Worm (Caenorhabditis elegans): Measurements from ENCODE around the gene snf-11.
A peak's percentile ranks its signal among the peaks of the same experiment; 100 is the strongest.

snf-11 gene

ce11 chrV:11271051-11271450, 37.2 kb downstream of the snf-11 start, which contains the start of gene clec-222:
Gene clec-222, plus strand, starts transcription at chrV:11271351.
- no peak for TF ChIP-seq madf-2 (tag; optimal IDR thresholded peaks at IDR 0.05)
- TF ChIP-seq F13H6.1 (tag; optimal IDR thresholded peaks at IDR 0.05): no peak
- TF ChIP-seq pha-2 (tag; optimal IDR thresholded peaks at IDR 0.05): no peak
- no peak for TF ChIP-seq ceh-34 (tag; optimal IDR thresholded peaks at IDR 0.05)

- TF ChIP-seq pros-1 (tag; optimal IDR thresholded peaks at IDR 0.05) (no peak), unc-86 (tag; optimal IDR thresholded peaks at IDR 0.05) (no peak), unc-55 (GFP tag; optimal IDR thresholded peaks at IDR 0.05) (no peak), ceh-34 (tag; optimal IDR thresholded peaks at IDR 0.05) (no peak), elt-2 (tag; optimal IDR thresholded peaks at IDR 0.05) (no peak), ref-2 (tag; optimal IDR thresholded peaks at IDR 0.05) (no peak), unc-42 (tag; optimal IDR thresholded peaks at IDR 0.05) (no peak), pha-2 (tag; optimal IDR thresholded peaks at IDR 0.05) (no peak)
Observed at ce11 chrV:11268791-11269190, 39.5 kb downstream of the snf-11 start, which contains the start of gene str-115. Gene str-115, plus strand, starts transcription at chrV:11269091.

ce11 chrV:11266681-11267080, 41.6 kb downstream of the snf-11 start, which contains the start of gene str-116:
Gene str-116, plus strand, starts transcription at chrV:11266981.
- TF ChIP-seq ceh-34 (tag; optimal IDR thresholded peaks at IDR 0.05): no peak
- TF ChIP-seq fax-1 (tag; optimal IDR thresholded peaks at IDR 0.05): no peak
- TF ChIP-seq ceh-19 (GFP tag; optimal IDR thresholded peaks at IDR 0.05): no peak
- TF ChIP-seq ttx-3 (tag; optimal IDR thresholded peaks at IDR 0.05): no peak
- TF ChIP-seq ets-4 (tag; optimal IDR thresholded peaks at IDR 0.05): no peak
- no peak for TF ChIP-seq unc-3 (GFP tag; conservative IDR thresholded peaks at IDR 0.05)
- TF ChIP-seq unc-3 (tag; optimal IDR thresholded peaks at IDR 0.05): no peak
- TF ChIP-seq unc-42 (tag; optimal IDR thresholded peaks at IDR 0.05): no peak
- no peak for TF ChIP-seq C08G9.2 (tag; optimal IDR thresholded peaks at IDR 0.05)
- no peak for TF ChIP-seq ceh-24 (tag; optimal IDR thresholded peaks at IDR 0.05)
- no peak for TF ChIP-seq eyg-1 (tag; optimal IDR thresholded peaks at IDR 0.05)
- no peak for TF ChIP-seq dmd-4 (tag; optimal IDR thresholded peaks at IDR 0.05; ENCODE audit: borderline replicate concordance)
- TF ChIP-seq ceh-30 (tag; optimal IDR thresholded peaks at IDR 0.05): no peak
- TF ChIP-seq nfya-1 (tag; optimal IDR thresholded peaks at IDR 0.05): no peak
- no peak for TF ChIP-seq pha-2 (tag; optimal IDR thresholded peaks at IDR 0.05)

ce11 chrV:11265482-11265881, 42.8 kb downstream of the snf-11 start, which contains the start of gene cln-3.1:
Gene cln-3.1, minus strand, starts transcription at chrV:11265652.
- TF ChIP-seq F13H6.1 (tag; optimal IDR thresholded peaks at IDR 0.05): no peak
- no peak for TF ChIP-seq pros-1 (tag; optimal IDR thresholded peaks at IDR 0.05)
- TF ChIP-seq elt-2 (tag; optimal IDR thresholded peaks at IDR 0.05): peak; percentile 78
- TF ChIP-seq unc-55 (GFP tag; optimal IDR thresholded peaks at IDR 0.05): no peak
- TF ChIP-seq unc-42 (tag; optimal IDR thresholded peaks at IDR 0.05): no peak
- no peak for TF ChIP-seq K02D7.2 (tag; optimal IDR thresholded peaks at IDR 0.05)
- no peak for TF ChIP-seq ceh-34 (tag; optimal IDR thresholded peaks at IDR 0.05)

- TF ChIP-seq ceh-31 (tag; optimal IDR thresholded peaks at IDR 0.05) (no peak), ceh-2 (tag; optimal IDR thresholded peaks at IDR 0.05) (no peak), ref-2 (tag; optimal IDR thresholded peaks at IDR 0.05) (no peak), unc-86 (tag; optimal IDR thresholded peaks at IDR 0.05) (no peak), eyg-1 (tag; optimal IDR thresholded peaks at IDR 0.05) (no peak), ama-1 (optimal IDR thresholded peaks at IDR 0.05) (no peak), rnt-1 (tag; optimal IDR thresholded peaks at IDR 0.05) (no peak), sdc-2 (tag; optimal IDR thresholded peaks at IDR 0.05) (no peak), F13H6.1 (tag; optimal IDR thresholded peaks at IDR 0.05) (no peak), ets-4 (tag; optimal IDR thresholded peaks at IDR 0.05) (no peak), ceh-9 (tag; optimal IDR thresholded peaks at IDR 0.05) (no peak), ceh-45 (GFP tag; IDR thresholded peaks at IDR 0.05) (no peak), che-1 (tag; optimal IDR thresholded peaks at IDR 0.05) (no peak), pag-3 (tag; optimal IDR thresholded peaks at IDR 0.05; ENCODE audit: borderline replicate concordance) (no peak), ceh-48 (tag; optimal IDR thresholded peaks at IDR 0.05) (no peak), Y22D7AL.16 (tag; optimal IDR thresholded peaks at IDR 0.05) (no peak), lin-11 (tag; optimal IDR thresholded peaks at IDR 0.05) (no peak)
Observed at ce11 chrV:11263025-11263424, 45.2 kb downstream of the snf-11 start, which contains the start of gene F07B10.4. Gene F07B10.4, minus strand, starts transcription at chrV:11263125.
